Worm (Caenorhabditis elegans) whole organism, L1 larva: ENCODE measurements around the gene nduv-2.
A peak's percentile ranks its signal among the peaks of the same experiment; 100 is the strongest.

Experiments
- C34B4.2 ChIP-seq: sonication (generic microtip); optimal IDR thresholded peaks from 2 replicates; lab custom pipeline; 2017; ENCODE audit warnings: mild to moderate bottlenecking, missing genetic modification characterization, missing compliant biosample characterization
- F16B12.6 ChIP-seq: fragments of 150-350 bp; optimal IDR thresholded peaks from 2 replicates; lab custom pipeline; 2014; ENCODE audit warnings: missing biosample characterization, missing genetic modification characterization
- Y116A8C.19 ChIP-seq: sonication (generic microtip); optimal IDR thresholded peaks from 2 replicates; lab custom pipeline; 2016; ENCODE audit warnings: missing compliant biosample characterization, missing genetic modification characterization, borderline replicate concordance
- aha-1 ChIP-seq: fragments of 150-350 bp; optimal IDR thresholded peaks from 2 replicates; lab custom pipeline; 2014; ENCODE audit warnings: missing biosample characterization, missing genetic modification characterization
- aly-2 ChIP-seq: fragments of 150-350 bp; optimal IDR thresholded peaks from 2 replicates; lab custom pipeline; 2014; ENCODE audit warnings: missing biosample characterization, missing genetic modification characterization
- blmp-1 ChIP-seq: fragments of 150-350 bp; optimal IDR thresholded peaks from 2 replicates; lab custom pipeline; 2014; ENCODE audit warnings: missing biosample characterization, missing genetic modification characterization
- ceh-63 ChIP-seq: fragments of 200-800 bp; sonication (Bioruptor generic); optimal IDR thresholded peaks from 2 replicates; lab custom pipeline; 2018; ENCODE audit warnings: mild to moderate bottlenecking, missing genetic modification characterization, missing compliant biosample characterization
- ceh-8 ChIP-seq: fragments of 200-800 bp; sonication (Bioruptor generic); optimal IDR thresholded peaks from 2 replicates; lab custom pipeline; 2018; ENCODE audit warnings: mild to moderate bottlenecking, missing genetic modification characterization, moderate library complexity, missing compliant biosample characterization
- ceh-88 ChIP-seq: fragments of 200-800 bp; sonication (Bioruptor generic); IDR thresholded peaks from 2 replicates; pipeline ENCODE4 v1.3.6; 2022; ENCODE audit warnings: missing genetic modification characterization, missing compliant biosample characterization
- ceh-90 ChIP-seq: sonication (generic microtip); optimal IDR thresholded peaks from 2 replicates; lab custom pipeline; 2016; ENCODE audit warnings: missing genetic modification characterization, missing compliant biosample characterization
- dpl-1 ChIP-seq, 3 experiments: fragments of 150-350 bp in 2 of 3; sonication (generic microtip) in 1 of 3; optimal IDR thresholded peaks; 2 replicates each; lab custom pipeline; 2014 to 2017; ENCODE audit warnings: missing biosample characterization in 3 of 3, missing genetic modification characterization in 3 of 3, missing genetic modification reagents in 3 of 3
- efl-1 ChIP-seq, 4 experiments: fragments of 150-350 bp; optimal IDR thresholded peaks in 3 of 4; peaks in 1 of 4; 1 replicate in 1 of 4; 2 replicates in 3 of 4; lab custom pipeline; 2014; ENCODE audit warnings: missing biosample characterization in 2 of 4, missing genetic modification characterization in 2 of 4, missing genetic modification reagents in 2 of 4
- efl-3 ChIP-seq: fragments of 200-800 bp; sonication (Bioruptor generic); optimal IDR thresholded peaks from 2 replicates; lab custom pipeline; 2018; ENCODE audit warnings: mild to moderate bottlenecking, missing genetic modification characterization, missing compliant biosample characterization
- egl-27 ChIP-seq, 2 experiments: fragments of 150-350 bp in 1 of 2; sonication (generic microtip); optimal IDR thresholded peaks; 3 replicates each; lab custom pipeline; 2017 to 2018; ENCODE audit warnings: missing biosample characterization in 2 of 2, missing genetic modification characterization in 2 of 2, missing genetic modification reagents in 2 of 2
- ets-5 ChIP-seq: fragments of 200-800 bp; sonication (Bioruptor generic); IDR thresholded peaks from 2 replicates; pipeline ENCODE4 v1.3.6; 2022; ENCODE audit warnings: missing genetic modification characterization, missing compliant biosample characterization
- fkh-4 ChIP-seq: sonication (generic microtip); optimal IDR thresholded peaks from 2 replicates; lab custom pipeline; 2016; ENCODE audit warnings: missing compliant biosample characterization, missing genetic modification characterization, borderline replicate concordance
- fkh-8 ChIP-seq: sonication (generic microtip); optimal IDR thresholded peaks from 2 replicates; lab custom pipeline; 2016; ENCODE audit warnings: mild to moderate bottlenecking, missing genetic modification characterization, missing compliant biosample characterization
- hlh-4 ChIP-seq: sonication (generic microtip); optimal IDR thresholded peaks from 2 replicates; lab custom pipeline; 2016; ENCODE audit warnings: mild to moderate bottlenecking, missing genetic modification characterization, missing compliant biosample characterization
- hpl-2 ChIP-seq: fragments of 150-350 bp; optimal IDR thresholded peaks from 2 replicates; lab custom pipeline; 2014; ENCODE audit warnings: missing biosample characterization, missing genetic modification reagents, missing genetic modification characterization
- irx-1 ChIP-seq: sonication (generic microtip); optimal IDR thresholded peaks from 2 replicates; lab custom pipeline; 2016; ENCODE audit warnings: missing genetic modification characterization, missing compliant biosample characterization
- jun-1 ChIP-seq: fragments of 150-350 bp; optimal IDR thresholded peaks from 2 replicates; lab custom pipeline; 2014; ENCODE audit warnings: missing biosample characterization, missing genetic modification reagents, missing genetic modification characterization
- lin-13 ChIP-seq: fragments of 150-350 bp; optimal IDR thresholded peaks from 2 replicates; lab custom pipeline; 2014; ENCODE audit warnings: missing biosample characterization, missing genetic modification reagents, missing genetic modification characterization
- lin-14 ChIP-seq: fragments of 200-800 bp; sonication (Bioruptor generic); optimal IDR thresholded peaks from 2 replicates; lab custom pipeline; 2018; ENCODE audit warnings: mild to moderate bottlenecking, missing genetic modification characterization, moderate library complexity, missing compliant biosample characterization
- lin-15B ChIP-seq: fragments of 150-350 bp; sonication (generic microtip); optimal IDR thresholded peaks from 3 replicates; lab custom pipeline; 2014; ENCODE audit warnings: missing biosample characterization, missing genetic modification characterization
- lin-35 ChIP-seq, 2 experiments: fragments of 150-350 bp; optimal IDR thresholded peaks; 2 replicates each; lab custom pipeline; 2014; ENCODE audit warnings: missing biosample characterization in 2 of 2, missing genetic modification characterization in 2 of 2, missing genetic modification reagents in 2 of 2
- lir-3 ChIP-seq: sonication (generic microtip); optimal IDR thresholded peaks from 2 replicates; lab custom pipeline; 2016; ENCODE audit warnings: mild to moderate bottlenecking, missing genetic modification characterization, moderate library complexity, missing compliant biosample characterization; ENCODE audit not compliant: poor library complexity
- nhr-11 ChIP-seq: fragments of 150-350 bp; optimal IDR thresholded peaks from 2 replicates; lab custom pipeline; 2014; ENCODE audit warnings: missing biosample characterization, missing genetic modification characterization
- nhr-19 ChIP-seq: fragments of 200-800 bp; sonication (Bioruptor generic); conservative IDR thresholded peaks from 2 replicates; pipeline ENCODE4 v1.3.6; 2022; ENCODE audit warnings: missing genetic modification characterization, missing compliant biosample characterization
- nhr-84 ChIP-seq: sonication (generic microtip); optimal IDR thresholded peaks from 2 replicates; lab custom pipeline; 2017; ENCODE audit warnings: missing biosample characterization, missing genetic modification characterization
- nhr-85 ChIP-seq: sonication (generic microtip); peaks from one replicate; lab custom pipeline; 2016; ENCODE audit warnings: missing genetic modification characterization, inconsistent platforms, missing compliant biosample characterization
- nhr-90 ChIP-seq: sonication (generic microtip); optimal IDR thresholded peaks from 2 replicates; lab custom pipeline; 2016; ENCODE audit warnings: mild to moderate bottlenecking, missing genetic modification characterization, missing compliant biosample characterization; ENCODE audit not compliant: poor library complexity
- pax-3 ChIP-seq: fragments of 200-800 bp; sonication (Bioruptor generic); optimal IDR thresholded peaks from 2 replicates; lab custom pipeline; 2018; ENCODE audit warnings: mild to moderate bottlenecking, missing genetic modification characterization, moderate library complexity, missing compliant biosample characterization
- rnt-1 ChIP-seq: sonication (generic microtip); optimal IDR thresholded peaks from 2 replicates; lab custom pipeline; 2016; ENCODE audit warnings: mild to moderate bottlenecking, missing genetic modification characterization, moderate library complexity, missing compliant biosample characterization
- skn-1 ChIP-seq: fragments of 150-350 bp; optimal IDR thresholded peaks from 2 replicates; lab custom pipeline; 2014; ENCODE audit warnings: missing biosample characterization, missing genetic modification characterization
- snpc-4 ChIP-seq: fragments of 150-350 bp; optimal IDR thresholded peaks from 2 replicates; lab custom pipeline; 2014; ENCODE audit warnings: missing biosample characterization, missing genetic modification characterization
- sptf-1 ChIP-seq: fragments of 150-350 bp; optimal IDR thresholded peaks from 2 replicates; lab custom pipeline; 2014; ENCODE audit warnings: missing biosample characterization, missing genetic modification characterization
- sup-37 ChIP-seq: fragments of 200-800 bp; sonication (Bioruptor generic); optimal IDR thresholded peaks from 2 replicates; lab custom pipeline; 2018; ENCODE audit warnings: mild to moderate bottlenecking, missing genetic modification characterization, missing compliant biosample characterization
- swsn-7 ChIP-seq: sonication (generic microtip); optimal IDR thresholded peaks from 2 replicates; lab custom pipeline; 2016; ENCODE audit warnings: missing genetic modification characterization, missing compliant biosample characterization
- tbx-2 ChIP-seq: sonication (generic microtip); optimal IDR thresholded peaks from 2 replicates; lab custom pipeline; 2016; ENCODE audit warnings: missing genetic modification characterization, missing compliant biosample characterization
- tlp-1 ChIP-seq: fragments of 150-350 bp; optimal IDR thresholded peaks from 2 replicates; lab custom pipeline; 2014; ENCODE audit warnings: missing biosample characterization, missing genetic modification characterization
- unc-62 ChIP-seq: fragments of 150-350 bp; optimal IDR thresholded peaks from 2 replicates; lab custom pipeline; 2014; ENCODE audit warnings: missing biosample characterization, missing genetic modification reagents, missing genetic modification characterization
- unc-98 ChIP-seq: fragments of 200-800 bp; sonication (Bioruptor generic); IDR thresholded peaks from 2 replicates; pipeline ENCODE4 v1.3.6; 2022; ENCODE audit warnings: missing genetic modification characterization, missing compliant biosample characterization
- vab-15 ChIP-seq: sonication (generic microtip); optimal IDR thresholded peaks from 2 replicates; lab custom pipeline; 2017; ENCODE audit warnings: missing genotype, mild to moderate bottlenecking, missing genetic modification characterization, missing compliant biosample characterization
- xbp-1 ChIP-seq: sonication (generic microtip); optimal IDR thresholded peaks from 2 replicates; lab custom pipeline; 2016; ENCODE audit warnings: missing genetic modification characterization, missing compliant biosample characterization
- zag-1 ChIP-seq: fragments of 150-350 bp; optimal IDR thresholded peaks from 2 replicates; lab custom pipeline; 2014; ENCODE audit warnings: missing biosample characterization, missing genetic modification characterization
- zip-4 ChIP-seq: fragments of 200-800 bp; sonication (Bioruptor generic); optimal IDR thresholded peaks from 2 replicates; lab custom pipeline; 2018; ENCODE audit warnings: mild to moderate bottlenecking, missing genetic modification characterization, moderate library complexity, missing compliant biosample characterization
- ztf-11 ChIP-seq, 2 experiments: sonication (generic microtip); optimal IDR thresholded peaks; 2 replicates each; lab custom pipeline; 2016 to 2017; ENCODE audit warnings: missing genetic modification characterization in 2 of 2, missing biosample characterization in 1 of 2, missing compliant biosample characterization in 1 of 2

The nduv-2 gene

DNA sequence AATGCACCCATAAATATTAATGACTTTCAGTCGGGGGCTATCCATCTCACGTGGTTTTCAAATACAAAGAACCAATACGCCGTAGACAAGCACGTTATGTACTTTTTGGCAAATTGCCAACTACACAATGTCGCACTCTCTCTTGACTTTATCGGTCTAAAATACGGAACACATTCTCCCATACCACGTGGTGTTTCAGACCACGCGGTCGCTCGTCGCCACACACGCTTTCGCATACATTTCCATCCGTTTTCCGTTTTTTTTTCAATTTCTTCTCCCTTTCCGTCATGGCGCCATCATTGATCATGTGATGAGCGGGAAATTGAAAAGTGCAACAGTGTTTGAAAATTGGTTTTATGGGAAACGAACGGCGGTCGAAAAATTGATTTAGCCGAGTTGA, 33.2 kb upstream of the nduv-2 start (continued):
- TF ChIP-seq lir-3 (tag; lab: Kevin White, UChicago) (peak; percentile 64), zag-1 (tag; lab: Kevin White, UChicago) (no peak), ceh-8 (GFP tag; lab: Kevin White, UChicago) (no peak), rnt-1 (peak; percentile 77), nhr-19 (GFP tag; lab: Robert Waterston, UW) (peak; percentile 91), egl-27 (tag; optimal IDR thresholded peaks at IDR 0.05; lab: Kevin White, UChicago) (no peak), zip-4 (GFP tag; lab: Kevin White, UChicago) (peak; percentile 6), hpl-2 (GFP tag; lab: Kevin White, UChicago) (peak; percentile 63), swsn-7 (tag; lab: Kevin White, UChicago) (peak; percentile 69), snpc-4 (tag; lab: Kevin White, UChicago) (peak; percentile 48), xbp-1 (tag; lab: Kevin White, UChicago) (peak; percentile 57), aly-2 (tag; lab: Kevin White, UChicago) (no peak), ceh-90 (no peak), tlp-1 (tag; lab: Kevin White, UChicago) (no peak), ceh-63 (GFP tag; lab: Kevin White, UChicago) (peak; percentile 5), efl-3 (GFP tag; lab: Kevin White, UChicago) (no peak), hlh-4 (tag; lab: Kevin White, UChicago) (no peak), nhr-90 (tag; lab: Kevin White, UChicago) (peak; percentile 94), Y116A8C.19 (tag; lab: Kevin White, UChicago) (no peak), lin-15B (tag; lab: Kevin White, UChicago) (no peak), ztf-11 (tag; optimal IDR thresholded peaks at IDR 0.05; lab: Kevin White, UChicago) (peak in 1 of 2 experiments; percentile 68), lin-13 (GFP tag; lab: Kevin White, UChicago) (peak; percentile 74), nhr-85 (tag; lab: Kevin White, UChicago) (peak; percentile 99), blmp-1 (tag; lab: Kevin White, UChicago) (peak; percentile 97), aha-1 (tag; lab: Kevin White, UChicago) (peak; percentile 38), unc-62 (GFP tag; lab: Kevin White, UChicago) (no peak), lin-14 (GFP tag; lab: Kevin White, UChicago) (peak; percentile 99), fkh-8 (tag; lab: Kevin White, UChicago) (peak; percentile 72), irx-1 (peak; percentile 88), vab-15 (tag; lab: Kevin White, UChicago) (no peak), pax-3 (tag; lab: Kevin White, UChicago) (peak; percentile 95)

DNA sequence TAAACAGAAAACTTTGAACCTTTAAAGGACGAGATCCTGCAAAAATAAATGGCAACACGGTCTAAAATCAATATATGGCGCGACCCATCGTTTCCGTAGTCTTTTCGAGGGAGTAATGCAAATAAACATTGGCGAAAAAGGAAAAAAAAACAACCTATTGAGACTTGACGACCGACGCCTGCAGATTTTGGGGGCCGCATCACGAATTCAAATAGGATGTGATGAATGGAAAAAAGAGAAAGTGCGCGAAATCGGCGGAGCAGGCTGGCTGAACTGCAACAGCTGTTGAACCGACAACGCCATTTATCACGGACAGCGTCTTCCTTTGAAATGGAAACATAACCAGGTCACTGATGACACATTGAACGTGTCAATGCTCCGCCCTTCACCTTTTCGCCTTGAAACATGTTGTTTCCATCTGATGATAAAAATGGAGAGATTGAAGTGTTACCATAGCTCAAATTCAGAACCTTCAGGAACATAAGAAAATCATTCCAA, 32.5 kb upstream of the nduv-2 start:
- TF ChIP-seq jun-1 (tag; lab: Kevin White, UChicago) (no peak), sup-37 (no peak), xbp-1 (tag; lab: Kevin White, UChicago) (no peak), nhr-11 (tag; lab: Kevin White, UChicago) (no peak), dpl-1 (GFP tag; optimal IDR thresholded peaks at IDR 0.05; lab: Kevin White, UChicago) (peak in 1 of 3 experiments; percentile 34), lin-35 (GFP tag; optimal IDR thresholded peaks at IDR 0.05; lab: Kevin White, UChicago) (no peak), skn-1 (tag; lab: Kevin White, UChicago) (no peak), unc-98 (GFP tag; lab: Robert Waterston, UW) (no peak), blmp-1 (tag; lab: Kevin White, UChicago) (peak; percentile 75), zip-4 (GFP tag; lab: Kevin White, UChicago) (no peak), lin-13 (GFP tag; lab: Kevin White, UChicago) (no peak), nhr-84 (no peak), pax-3 (tag; lab: Kevin White, UChicago) (no peak), hlh-4 (tag; lab: Kevin White, UChicago) (no peak), snpc-4 (tag; lab: Kevin White, UChicago) (no peak), F16B12.6 (tag; lab: Kevin White, UChicago) (no peak), tbx-2 (no peak), sptf-1 (tag; lab: Kevin White, UChicago) (no peak), efl-1 (optimal IDR thresholded peaks at IDR 0.05; lab: Kevin White, UChicago) (no peak), efl-1 (GFP tag; optimal IDR thresholded peaks at IDR 0.05 in 1 of 2; lab: Kevin White, UChicago) (peak in 1 of 2 experiments; percentile 93), zag-1 (tag; lab: Kevin White, UChicago) (no peak), nhr-85 (tag; lab: Kevin White, UChicago) (no peak), ceh-8 (GFP tag; lab: Kevin White, UChicago) (no peak), vab-15 (tag; lab: Kevin White, UChicago) (no peak), tlp-1 (tag; lab: Kevin White, UChicago) (no peak), rnt-1 (peak; percentile 76), ceh-88 (GFP tag; lab: Robert Waterston, UW) (no peak), lin-14 (GFP tag; lab: Kevin White, UChicago) (peak; percentile 39), fkh-4 (tag; lab: Kevin White, UChicago) (no peak), lin-15B (tag; lab: Kevin White, UChicago) (no peak), fkh-8 (tag; lab: Kevin White, UChicago) (no peak), aha-1 (tag; lab: Kevin White, UChicago) (no peak), ets-5 (GFP tag; lab: Robert Waterston, UW) (no peak), C34B4.2 (tag; lab: Kevin White, UChicago) (no peak)
